Worm (Caenorhabditis elegans) whole organism, L1 larva: Measurements from ENCODE around the gene rhy-1.

Experiments
- C16A3.4 ChIP-seq: fragments of 150-350 bp; optimal IDR thresholded peaks from 2 replicates; lab custom pipeline; 2014; ENCODE audit warnings: missing biosample characterization, missing genetic modification characterization
- C34B4.2 ChIP-seq: sonication (generic microtip); optimal IDR thresholded peaks from 2 replicates; lab custom pipeline; 2017; ENCODE audit warnings: mild to moderate bottlenecking, missing genetic modification characterization, missing compliant biosample characterization
- Y116A8C.19 ChIP-seq: sonication (generic microtip); optimal IDR thresholded peaks from 2 replicates; lab custom pipeline; 2016; ENCODE audit warnings: missing compliant biosample characterization, missing genetic modification characterization, borderline replicate concordance
- alr-1 ChIP-seq: fragments of 200-800 bp; sonication (Bioruptor generic); optimal IDR thresholded peaks from 2 replicates; lab custom pipeline; 2018; ENCODE audit warnings: borderline replicate concordance, mild to moderate bottlenecking, missing genetic modification characterization, missing compliant biosample characterization
- ama-1 ChIP-seq: fragments of 150-350 bp; optimal IDR thresholded peaks from 2 replicates; lab custom pipeline; 2014
- blmp-1 ChIP-seq: fragments of 150-350 bp; optimal IDR thresholded peaks from 2 replicates; lab custom pipeline; 2014; ENCODE audit warnings: missing biosample characterization, missing genetic modification characterization
- ceh-82 ChIP-seq, 3 experiments: fragments of 150-350 bp in 1 of 3; sonication (generic microtip) in 2 of 3; optimal IDR thresholded peaks; 2 replicates each; lab custom pipeline; 2014 to 2017; ENCODE audit warnings: missing biosample characterization in 3 of 3, missing genetic modification characterization in 3 of 3
- ceh-88 ChIP-seq: fragments of 200-800 bp; sonication (Bioruptor generic); IDR thresholded peaks from 2 replicates; pipeline ENCODE4 v1.3.6; 2022; ENCODE audit warnings: missing genetic modification characterization, missing compliant biosample characterization
- ces-1 ChIP-seq: fragments of 150-350 bp; optimal IDR thresholded peaks from 2 replicates; lab custom pipeline; 2014; ENCODE audit warnings: missing biosample characterization, missing genetic modification reagents, missing genetic modification characterization
- efl-1 ChIP-seq, 4 experiments: fragments of 150-350 bp; optimal IDR thresholded peaks in 3 of 4; peaks in 1 of 4; 1 replicate in 1 of 4; 2 replicates in 3 of 4; lab custom pipeline; 2014; ENCODE audit warnings: missing biosample characterization in 2 of 4, missing genetic modification characterization in 2 of 4, missing genetic modification reagents in 2 of 4
- efl-3 ChIP-seq: fragments of 200-800 bp; sonication (Bioruptor generic); optimal IDR thresholded peaks from 2 replicates; lab custom pipeline; 2018; ENCODE audit warnings: mild to moderate bottlenecking, missing genetic modification characterization, missing compliant biosample characterization
- egl-13 ChIP-seq: sonication (generic microtip); optimal IDR thresholded peaks from 2 replicates; lab custom pipeline; 2016; ENCODE audit warnings: missing genotype, missing genetic modification reagents, missing genetic modification characterization, missing compliant biosample characterization
- elt-2 ChIP-seq: sonication (generic microtip); optimal IDR thresholded peaks from 2 replicates; lab custom pipeline; 2016; ENCODE audit warnings: missing genetic modification characterization, mild to moderate bottlenecking, inconsistent platforms, missing compliant biosample characterization, missing genetic modification reagents
- elt-3 ChIP-seq, 6 experiments: fragments of 150-350 bp in 1 of 6; sonication (generic microtip); optimal IDR thresholded peaks; 2 replicates each; lab custom pipeline; 2017 to 2018; ENCODE audit warnings: missing biosample characterization in 6 of 6, missing genetic modification characterization in 6 of 6, inconsistent platforms in 1 of 6
- fkh-10 ChIP-seq: sonication (generic microtip); optimal IDR thresholded peaks from 2 replicates; lab custom pipeline; 2017; ENCODE audit warnings: missing biosample characterization, missing genetic modification reagents, missing genetic modification characterization
- fkh-8 ChIP-seq: sonication (generic microtip); optimal IDR thresholded peaks from 2 replicates; lab custom pipeline; 2016; ENCODE audit warnings: mild to moderate bottlenecking, missing genetic modification characterization, missing compliant biosample characterization
- grh-1 ChIP-seq: fragments of 200-800 bp; sonication (Bioruptor generic); IDR thresholded peaks from 2 replicates; pipeline ENCODE4 v1.3.6; 2022; ENCODE audit warnings: missing genetic modification reagents, missing genetic modification characterization, missing compliant biosample characterization
- hlh-4 ChIP-seq: sonication (generic microtip); optimal IDR thresholded peaks from 2 replicates; lab custom pipeline; 2016; ENCODE audit warnings: mild to moderate bottlenecking, missing genetic modification characterization, missing compliant biosample characterization
- jun-1 ChIP-seq: fragments of 150-350 bp; optimal IDR thresholded peaks from 2 replicates; lab custom pipeline; 2014; ENCODE audit warnings: missing biosample characterization, missing genetic modification reagents, missing genetic modification characterization
- lin-14 ChIP-seq: fragments of 200-800 bp; sonication (Bioruptor generic); optimal IDR thresholded peaks from 2 replicates; lab custom pipeline; 2018; ENCODE audit warnings: mild to moderate bottlenecking, missing genetic modification characterization, moderate library complexity, missing compliant biosample characterization
- lin-35 ChIP-seq, 2 experiments: fragments of 150-350 bp; optimal IDR thresholded peaks; 2 replicates each; lab custom pipeline; 2014; ENCODE audit warnings: missing biosample characterization in 2 of 2, missing genetic modification characterization in 2 of 2, missing genetic modification reagents in 2 of 2
- lsy-2 ChIP-seq, 2 experiments: fragments of 150-350 bp; optimal IDR thresholded peaks; 2 replicates each; lab custom pipeline; 2014; ENCODE audit warnings: missing biosample characterization in 2 of 2, missing genetic modification characterization in 2 of 2
- mdl-1 ChIP-seq, 2 experiments: fragments of 150-350 bp; optimal IDR thresholded peaks; 2 replicates each; lab custom pipeline; 2014 to 2017; ENCODE audit warnings: missing biosample characterization in 2 of 2, missing genetic modification characterization in 2 of 2, inconsistent platforms in 1 of 2
- mef-2 ChIP-seq: fragments of 150-350 bp; optimal IDR thresholded peaks from 2 replicates; lab custom pipeline; 2014; ENCODE audit warnings: missing biosample characterization, missing genetic modification characterization
- mep-1 ChIP-seq: fragments of 150-350 bp; optimal IDR thresholded peaks from 2 replicates; lab custom pipeline; 2014; ENCODE audit warnings: missing biosample characterization, missing genetic modification characterization
- nhr-11 ChIP-seq: fragments of 150-350 bp; optimal IDR thresholded peaks from 2 replicates; lab custom pipeline; 2014; ENCODE audit warnings: missing biosample characterization, missing genetic modification characterization
- nhr-12 ChIP-seq: sonication (generic microtip); optimal IDR thresholded peaks from 2 replicates; lab custom pipeline; 2017; ENCODE audit warnings: missing biosample characterization, missing genetic modification characterization
- nhr-20 ChIP-seq: sonication (generic microtip); optimal IDR thresholded peaks from 2 replicates; lab custom pipeline; 2016; ENCODE audit warnings: mild to moderate bottlenecking, missing genetic modification characterization, missing compliant biosample characterization
- nhr-47 ChIP-seq: sonication (generic microtip); optimal IDR thresholded peaks from 2 replicates; lab custom pipeline; 2016; ENCODE audit warnings: mild to moderate bottlenecking, missing genetic modification characterization, moderate library complexity, missing compliant biosample characterization
- nhr-71 ChIP-seq: sonication (generic microtip); optimal IDR thresholded peaks from 2 replicates; lab custom pipeline; 2016; ENCODE audit warnings: mild to moderate bottlenecking, missing genetic modification characterization, moderate library complexity, missing compliant biosample characterization
- nhr-77 ChIP-seq: fragments of 150-350 bp; optimal IDR thresholded peaks from 2 replicates; lab custom pipeline; 2014; ENCODE audit warnings: missing biosample characterization, missing genetic modification characterization
- nhr-85 ChIP-seq: sonication (generic microtip); peaks from one replicate; lab custom pipeline; 2016; ENCODE audit warnings: missing genetic modification characterization, inconsistent platforms, missing compliant biosample characterization
- nhr-90 ChIP-seq: sonication (generic microtip); optimal IDR thresholded peaks from 2 replicates; lab custom pipeline; 2016; ENCODE audit warnings: mild to moderate bottlenecking, missing genetic modification characterization, missing compliant biosample characterization; ENCODE audit not compliant: poor library complexity
- pag-3 ChIP-seq: sonication (generic microtip); optimal IDR thresholded peaks from 2 replicates; lab custom pipeline; 2017; ENCODE audit warnings: missing genetic modification characterization, mild to moderate bottlenecking, missing compliant biosample characterization, antibody characterized with exemption, borderline replicate concordance; ENCODE audit not compliant: insufficient read depth
- skn-1 ChIP-seq: fragments of 150-350 bp; optimal IDR thresholded peaks from 2 replicates; lab custom pipeline; 2014; ENCODE audit warnings: missing biosample characterization, missing genetic modification characterization
- snpc-4 ChIP-seq: fragments of 150-350 bp; optimal IDR thresholded peaks from 2 replicates; lab custom pipeline; 2014; ENCODE audit warnings: missing biosample characterization, missing genetic modification characterization
- snu-23 ChIP-seq: sonication (generic microtip); optimal IDR thresholded peaks from 2 replicates; lab custom pipeline; 2016; ENCODE audit warnings: missing genetic modification characterization, missing compliant biosample characterization
- sptf-1 ChIP-seq: fragments of 150-350 bp; optimal IDR thresholded peaks from 2 replicates; lab custom pipeline; 2014; ENCODE audit warnings: missing biosample characterization, missing genetic modification characterization
- sup-37 ChIP-seq: fragments of 200-800 bp; sonication (Bioruptor generic); optimal IDR thresholded peaks from 2 replicates; lab custom pipeline; 2018; ENCODE audit warnings: mild to moderate bottlenecking, missing genetic modification characterization, missing compliant biosample characterization
- unc-62 ChIP-seq: fragments of 150-350 bp; optimal IDR thresholded peaks from 2 replicates; lab custom pipeline; 2014; ENCODE audit warnings: missing biosample characterization, missing genetic modification reagents, missing genetic modification characterization
- unc-86 ChIP-seq: sonication (generic microtip); optimal IDR thresholded peaks from 2 replicates; lab custom pipeline; 2016; ENCODE audit warnings: missing genetic modification characterization, missing compliant biosample characterization
- unc-98 ChIP-seq: fragments of 200-800 bp; sonication (Bioruptor generic); IDR thresholded peaks from 2 replicates; pipeline ENCODE4 v1.3.6; 2022; ENCODE audit warnings: missing genetic modification characterization, missing compliant biosample characterization
- vab-15 ChIP-seq: sonication (generic microtip); optimal IDR thresholded peaks from 2 replicates; lab custom pipeline; 2017; ENCODE audit warnings: missing genotype, mild to moderate bottlenecking, missing genetic modification characterization, missing compliant biosample characterization
- zag-1 ChIP-seq: fragments of 150-350 bp; optimal IDR thresholded peaks from 2 replicates; lab custom pipeline; 2014; ENCODE audit warnings: missing biosample characterization, missing genetic modification characterization
- zip-4 ChIP-seq: fragments of 200-800 bp; sonication (Bioruptor generic); optimal IDR thresholded peaks from 2 replicates; lab custom pipeline; 2018; ENCODE audit warnings: mild to moderate bottlenecking, missing genetic modification characterization, moderate library complexity, missing compliant biosample characterization
- ztf-4 ChIP-seq: fragments of 150-350 bp; optimal IDR thresholded peaks from 2 replicates; lab custom pipeline; 2014; ENCODE audit warnings: missing biosample characterization, missing genetic modification characterization

The rhy-1 gene

ce11 chrII:9126965-9127364 lies 34.2 kb upstream of the rhy-1 start:
- TF ChIP-seq unc-98 (no peak), C34B4.2 (tag; lab: Kevin White, UChicago) (no peak), alr-1 (no peak), jun-1 (tag; lab: Kevin White, UChicago) (no peak), ceh-88 (no peak), pag-3 (tag; lab: Kevin White, UChicago) (no peak), C16A3.4 (tag; lab: Kevin White, UChicago) (no peak), snpc-4 (tag; lab: Kevin White, UChicago) (no peak), nhr-12 (tag; lab: Kevin White, UChicago) (no peak)

ce11 chrII:9127379-9127778 lies 33.8 kb upstream of the rhy-1 start:
- no peak for TF ChIP-seq ztf-4 (tag; lab: Kevin White, UChicago)
- no peak for TF ChIP-seq efl-1 (optimal IDR thresholded peaks at IDR 0.05; lab: Kevin White, UChicago)
- peak in 1 of 2 experiments; percentile 20 for TF ChIP-seq efl-1 (GFP tag; optimal IDR thresholded peaks at IDR 0.05 in 1 of 2; lab: Kevin White, UChicago)
- TF ChIP-seq, all 84 proteins: peak for 1

ce11 chrII:9128132-9128531 lies 33.0 kb upstream of the rhy-1 start:
- TF ChIP-seq efl-1 (optimal IDR thresholded peaks at IDR 0.05; lab: Kevin White, UChicago) = peak in 1 of 2 experiments; percentile 25
- peak in 1 of 2 experiments; percentile 0 for TF ChIP-seq efl-1 (GFP tag; optimal IDR thresholded peaks at IDR 0.05 in 1 of 2; lab: Kevin White, UChicago)
- no peak for TF ChIP-seq unc-98
- peak; percentile 39 for TF ChIP-seq nhr-20
- TF ChIP-seq hlh-4 = no peak
- TF ChIP-seq blmp-1 (tag; lab: Kevin White, UChicago) = peak; percentile 98
- no peak for TF ChIP-seq Y116A8C.19 (tag; lab: Kevin White, UChicago)
- TF ChIP-seq lin-14 (GFP tag; lab: Kevin White, UChicago) = peak; percentile 48
- peak; percentile 79 for TF ChIP-seq elt-2 (tag; lab: Kevin White, UChicago)
- TF ChIP-seq ceh-82 (tag; optimal IDR thresholded peaks at IDR 0.05; lab: Kevin White, UChicago) = peak in 1 of 3 experiments; percentile 22
- TF ChIP-seq snu-23 = peak; percentile 19
- peak in 1 of 2 experiments; percentile 36 for TF ChIP-seq lsy-2 (tag; optimal IDR thresholded peaks at IDR 0.05; lab: Kevin White, UChicago)
- no peak for TF ChIP-seq fkh-10 (GFP tag; lab: Kevin White, UChicago)
- no peak for TF ChIP-seq egl-13 (tag; lab: Kevin White, UChicago)
- TF ChIP-seq mdl-1 (tag; optimal IDR thresholded peaks at IDR 0.05; lab: Kevin White, UChicago) = peak in 1 of 2 experiments; percentile 2
- TF ChIP-seq alr-1 = no peak
- TF ChIP-seq vab-15 (tag; lab: Kevin White, UChicago) = no peak
- no peak for TF ChIP-seq sup-37 (GFP tag; lab: Kevin White, UChicago)
- no peak for TF ChIP-seq nhr-47 (tag; lab: Kevin White, UChicago)
- no peak for TF ChIP-seq ces-1 (GFP tag; lab: Kevin White, UChicago)
- peak; percentile 5 for TF ChIP-seq C16A3.4 (tag; lab: Kevin White, UChicago)
- no peak for TF ChIP-seq zip-4 (GFP tag; lab: Kevin White, UChicago)
- peak; percentile 32 for TF ChIP-seq nhr-71 (tag; lab: Kevin White, UChicago)
- no peak for TF ChIP-seq mef-2
- TF ChIP-seq grh-1 (GFP tag; lab: Robert Waterston, UW) = peak; percentile 50
- TF ChIP-seq elt-3 (tag; optimal IDR thresholded peaks at IDR 0.05; lab: Kevin White, UChicago) = peak in 4 of 6 experiments; percentile 15 to 93 (median 91)
- no peak for TF ChIP-seq efl-3 (GFP tag; lab: Kevin White, UChicago)
- TF ChIP-seq lin-35 (GFP tag; optimal IDR thresholded peaks at IDR 0.05; lab: Kevin White, UChicago) = peak in 1 of 2 experiments; percentile 57
- peak; percentile 7 for TF ChIP-seq nhr-90 (tag; lab: Kevin White, UChicago)
- TF ChIP-seq zag-1 (tag; lab: Kevin White, UChicago) = no peak
- TF ChIP-seq unc-86 (tag; lab: Kevin White, UChicago) = no peak
- no peak for TF ChIP-seq nhr-11 (tag; lab: Kevin White, UChicago)
- TF ChIP-seq fkh-8 = no peak
- TF ChIP-seq mep-1 = peak; percentile 68
- TF ChIP-seq skn-1 = peak; percentile 80
- TF ChIP-seq jun-1 (tag; lab: Kevin White, UChicago) = no peak
- no peak for TF ChIP-seq sptf-1 (tag; lab: Kevin White, UChicago)
- peak; percentile 27 for TF ChIP-seq nhr-77 (tag; lab: Kevin White, UChicago)
- no peak for TF ChIP-seq ama-1 (lab: Kevin White, UChicago)
- TF ChIP-seq unc-62 = no peak
- peak; percentile 75 for TF ChIP-seq nhr-85 (tag; lab: Kevin White, UChicago)
